Worm (Caenorhabditis elegans): ENCODE data around the gene cbd-1.
"Not testable (repeated sequence)": the region's sequence is repeated elsewhere in the genome, so short reads cannot be mapped to it uniquely, and the experiment has no call there.

Gene cbd-1

DNA sequence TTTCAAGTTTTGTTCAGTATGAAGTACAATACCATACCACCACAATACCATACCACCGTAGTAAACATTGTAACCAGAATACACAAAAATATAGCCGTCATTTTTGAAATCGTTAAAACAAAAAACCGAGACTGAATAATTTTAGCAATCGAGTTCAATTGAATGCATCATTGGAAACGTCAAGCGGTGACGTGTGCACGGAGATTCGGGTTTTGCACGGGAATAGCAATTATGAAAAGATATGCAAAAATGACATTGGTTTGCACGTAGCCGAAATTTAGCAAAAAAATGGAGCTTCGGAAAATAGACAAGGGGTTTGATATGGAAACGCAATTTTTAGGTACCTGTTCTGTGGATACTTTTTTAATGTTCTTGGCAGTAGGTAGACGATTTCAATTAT, 42.1 kb downstream of the cbd-1 start, which contains the start of gene F22B3.10:
TSS of gene F22B3.10 (minus strand) at position 101 of the 400 bp plus-strand sequence.
- no peak for TF ChIP-seq ets-7 (tag; optimal IDR thresholded peaks at IDR 0.05)
- no peak for TF ChIP-seq aly-1 (tag; optimal IDR thresholded peaks at IDR 0.05)

ce11 chrIV:11416724-11417123, 43.9 kb downstream of the cbd-1 start, which contains the start of gene F22B3.5:
Gene F22B3.5 (minus strand): TSS chrIV:11416824.
- not testable (repeated sequence) for TF ChIP-seq hnd-1 (tag; optimal IDR thresholded peaks at IDR 0.05); ama-1 (optimal IDR thresholded peaks at IDR 0.05); flt-1 (GFP tag; IDR thresholded peaks at IDR 0.05)

- TF ChIP-seq hmbx-1 (tag; optimal IDR thresholded peaks at IDR 0.05) (no peak), scrt-1 (GFP tag; IDR thresholded peaks at IDR 0.05) (no peak), F13C5.2 (tag; optimal IDR thresholded peaks at IDR 0.05) (no peak), flt-1 (GFP tag; IDR thresholded peaks at IDR 0.05) (no peak), aly-1 (tag; optimal IDR thresholded peaks at IDR 0.05) (no peak), ceh-13 (GFP tag; optimal IDR thresholded peaks at IDR 0.05) (no peak), tbx-11 (GFP tag; IDR thresholded peaks at IDR 0.05) (no peak), ets-7 (tag; optimal IDR thresholded peaks at IDR 0.05) (no peak), sea-1 (GFP tag; conservative IDR thresholded peaks at IDR 0.05) (no peak), hnd-1 (tag; optimal IDR thresholded peaks at IDR 0.05) (no peak), tra-4 (tag; optimal IDR thresholded peaks at IDR 0.05) (no peak), hmg-4 (GFP tag; optimal IDR thresholded peaks at IDR 0.05) (no peak)
Observed at ce11 chrIV:11421696-11422095, 48.9 kb downstream of the cbd-1 start, which contains the start of gene F22B3.7. Gene F22B3.7 (minus strand): TSS chrIV:11421796.

DNA sequence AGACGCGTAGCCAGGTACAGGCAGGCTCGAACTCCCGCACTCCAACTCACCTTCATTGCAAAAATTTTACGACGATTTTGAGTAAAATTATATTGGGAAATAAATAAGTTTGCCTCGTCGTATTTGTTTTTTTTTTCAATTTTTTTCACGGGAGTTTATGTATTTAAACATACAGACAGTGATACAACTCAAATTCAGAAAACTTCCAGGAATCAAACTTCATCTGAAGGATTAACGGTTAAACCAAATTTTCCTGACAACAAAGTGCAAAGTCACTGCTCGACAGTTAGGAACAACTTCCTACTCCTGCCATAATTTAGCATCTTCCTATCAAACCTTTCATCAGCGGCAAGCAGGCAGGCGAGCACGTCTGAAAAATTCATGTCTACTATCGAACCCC, 52.0 kb downstream of the cbd-1 start, which contains the start of gene F22B3.8:
TSS of gene F22B3.8 (minus strand) at position 101 of the 400 bp plus-strand sequence.
- TF ChIP-seq F13C5.2 (tag; optimal IDR thresholded peaks at IDR 0.05), result no peak
- TF ChIP-seq tbx-11 (GFP tag; IDR thresholded peaks at IDR 0.05), result no peak
- no peak for TF ChIP-seq scrt-1 (GFP tag; IDR thresholded peaks at IDR 0.05)
- no peak for TF ChIP-seq ets-7 (tag; optimal IDR thresholded peaks at IDR 0.05)
- TF ChIP-seq tra-4 (tag; optimal IDR thresholded peaks at IDR 0.05), result no peak
- no peak for TF ChIP-seq hmg-4 (GFP tag; optimal IDR thresholded peaks at IDR 0.05)

- TF ChIP-seq hmbx-1 (tag; optimal IDR thresholded peaks at IDR 0.05) (no peak), flt-1 (GFP tag; IDR thresholded peaks at IDR 0.05) (no peak), B0310.2 (tag; optimal IDR thresholded peaks at IDR 0.05) (no peak), ama-1 (optimal IDR thresholded peaks at IDR 0.05) (no peak)
Observed at ce11 chrIV:11425442-11425841, 52.7 kb downstream of the cbd-1 start, which contains the start of gene kin-4. Gene kin-4 (plus strand): TSS chrIV:11425742.
